Worm (Caenorhabditis elegans): ENCODE data around the gene nhx-3.

DNA sequence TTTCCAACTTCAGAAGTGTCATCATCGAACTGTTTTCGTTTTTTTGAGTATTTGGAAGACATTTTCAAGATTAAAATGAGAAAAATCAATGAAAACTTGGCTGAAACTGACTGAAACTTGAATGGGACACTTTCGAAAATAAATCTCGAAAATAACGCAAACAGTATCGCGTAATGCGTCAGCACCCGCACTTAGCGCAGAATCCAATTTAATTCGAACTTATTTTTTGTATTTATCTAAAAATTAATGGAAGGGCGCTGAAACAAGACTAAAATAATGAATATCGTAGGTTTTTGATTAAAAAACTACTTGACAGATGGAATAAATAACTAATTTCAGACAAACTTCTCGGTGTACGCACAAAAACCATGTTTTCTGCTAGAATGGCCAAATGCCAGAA lies 30.2 kb upstream of the nhx-3 start, which contains the start of the genes snu-66 and ints-9:
- TF ChIP-seq jun-1 (tag; optimal IDR thresholded peaks at IDR 0.05), result no peak
- TF ChIP-seq nhr-10 (tag; optimal IDR thresholded peaks at IDR 0.05), result no peak
- peak; percentile 81 for TF ChIP-seq mes-2 (tag; optimal IDR thresholded peaks at IDR 0.05; ENCODE audit: poor library complexity, severe bottlenecking)
- TF ChIP-seq skn-1 (tag; optimal IDR thresholded peaks at IDR 0.05), result no peak
